Worm (Caenorhabditis elegans) whole organism, late embryonic: Measurements from ENCODE around the gene meg-1.

Experiments
- ahr-1 ChIP-seq: sonication (generic microtip); optimal IDR thresholded peaks from 2 replicates; lab custom pipeline; 2016; ENCODE audit warnings: missing genetic modification characterization, missing compliant biosample characterization
- ama-1 ChIP-seq: fragments of 150-350 bp; optimal IDR thresholded peaks from 2 replicates; lab custom pipeline; 2014
- ceh-22 ChIP-seq: sonication (generic microtip); optimal IDR thresholded peaks from 2 replicates; lab custom pipeline; 2017; ENCODE audit warnings: missing biosample characterization, missing genetic modification characterization
- ceh-31 ChIP-seq: sonication (generic microtip); optimal IDR thresholded peaks from 2 replicates; lab custom pipeline; 2016; ENCODE audit warnings: missing genetic modification characterization, missing compliant biosample characterization
- ceh-45 ChIP-seq: fragments of 200-800 bp; sonication (Bioruptor generic); IDR thresholded peaks from 2 replicates; pipeline ENCODE4 v1.3.6; 2022; ENCODE audit warnings: missing genetic modification reagents, missing genetic modification characterization, missing compliant biosample characterization
- fkh-10 ChIP-seq: fragments of 150-350 bp; optimal IDR thresholded peaks from 2 replicates; lab custom pipeline; 2014; ENCODE audit warnings: missing biosample characterization, missing genetic modification reagents, missing genetic modification characterization
- hlh-15 ChIP-seq: sonication (generic microtip); optimal IDR thresholded peaks from 2 replicates; lab custom pipeline; 2016; ENCODE audit warnings: missing genetic modification characterization, missing compliant biosample characterization
- hlh-8 ChIP-seq: sonication (generic microtip); optimal IDR thresholded peaks from 2 replicates; lab custom pipeline; 2016; ENCODE audit warnings: missing genotype, missing genetic modification characterization, missing compliant biosample characterization
- nhr-11 ChIP-seq: fragments of 150-350 bp; optimal IDR thresholded peaks from 2 replicates; lab custom pipeline; 2014; ENCODE audit warnings: missing biosample characterization, missing genetic modification characterization
- nhr-232 ChIP-seq: sonication (generic microtip); optimal IDR thresholded peaks from 2 replicates; lab custom pipeline; 2016; ENCODE audit warnings: missing genetic modification characterization, missing compliant biosample characterization
- pqm-1 ChIP-seq: sonication (generic microtip); optimal IDR thresholded peaks from 2 replicates; lab custom pipeline; 2016; ENCODE audit warnings: missing genetic modification characterization, missing compliant biosample characterization
- rnt-1 ChIP-seq: sonication (generic microtip); optimal IDR thresholded peaks from 2 replicates; lab custom pipeline; 2016; ENCODE audit warnings: missing genetic modification characterization, missing compliant biosample characterization
- ztf-16 ChIP-seq: sonication (generic microtip); optimal IDR thresholded peaks from 2 replicates; lab custom pipeline; 2017; ENCODE audit warnings: missing genetic modification characterization, missing compliant biosample characterization

ce11 chrX:13884157-13884556 is 45.3 kb downstream of the meg-1 start:
- TF ChIP-seq hlh-15 (tag; lab: Kevin White, UChicago) (no peak), ztf-16 (tag; lab: Kevin White, UChicago) (no peak), ceh-22 (tag; lab: Kevin White, UChicago) (no peak), rnt-1 (tag; lab: Kevin White, UChicago) (no peak), hlh-8 (tag; lab: Kevin White, UChicago) (no peak), ama-1 (lab: Kevin White, UChicago) (no peak), ahr-1 (tag; lab: Kevin White, UChicago) (no peak), fkh-10 (GFP tag; lab: Kevin White, UChicago) (no peak), ceh-45 (GFP tag; lab: Robert Waterston, UW) (no peak), nhr-232 (no peak), pqm-1 (tag; lab: Kevin White, UChicago) (no peak), ceh-31 (tag; lab: Kevin White, UChicago) (no peak), nhr-11 (tag; lab: Kevin White, UChicago) (no peak)
